Fruit fly (Drosophila melanogaster) whole organism, embryonic: ENCODE results near the gene CIA30.

Experiments
- CG17328 ChIP-seq: fragments of 200-800 bp; sonication (Bioruptor generic); IDR thresholded peaks from 2 replicates; pipeline ENCODE4 v1.3.6; 2022; ENCODE audit warnings: missing biosample characterization, missing genetic modification characterization
- CG4707 ChIP-seq: fragments of 200-800 bp; sonication (Bioruptor generic); optimal IDR thresholded peaks from 2 replicates; lab custom pipeline; 2018; ENCODE audit warnings: missing biosample characterization, mild to moderate bottlenecking, missing genetic modification characterization, moderate library complexity
- CG7745 ChIP-seq: fragments of 200-800 bp; sonication (Bioruptor generic); optimal IDR thresholded peaks from 2 replicates; lab custom pipeline; 2018; ENCODE audit warnings: missing biosample characterization, mild to moderate bottlenecking, missing genetic modification characterization, moderate library complexity
- Eip74EF ChIP-seq, 2 experiments: fragments of 200-800 bp in 1 of 2; fragments of >200 bp in 1 of 2; sonication (Bioruptor generic) in 1 of 2; optimal IDR thresholded peaks; 2 replicates each; lab custom pipeline; 2017 to 2019; ENCODE audit warnings: missing biosample characterization in 2 of 2, missing genetic modification characterization in 2 of 2, mild to moderate bottlenecking in 1 of 2, moderate library complexity in 1 of 2
- GATAe ChIP-seq: fragments of 200-800 bp; sonication (Bioruptor generic); conservative IDR thresholded peaks from 2 replicates; pipeline ENCODE4 v1.3.6; 2022; ENCODE audit warnings: missing biosample characterization, missing genetic modification characterization
- Jarid2 ChIP-seq: fragments of 200-800 bp; sonication (Bioruptor generic); optimal IDR thresholded peaks from 3 replicates; lab custom pipeline; 2017; ENCODE audit warnings: mild to moderate bottlenecking, missing biosample characterization, missing genetic modification reagents, missing genetic modification characterization
- ase ChIP-seq: fragments of 200-800 bp; sonication (Bioruptor generic); IDR thresholded peaks from 3 replicates; pipeline ENCODE4 v1.3.6; 2022; ENCODE audit warnings: missing biosample characterization, missing genetic modification characterization
- gfzf ChIP-seq: fragments of 200-800 bp; sonication (Bioruptor generic); optimal IDR thresholded peaks from 2 replicates; lab custom pipeline; 2016; ENCODE audit warnings: missing biosample characterization, mild to moderate bottlenecking, missing genetic modification characterization, moderate library complexity

dm6 chr3R:29716043-29716781, 20.6 kb upstream of the CIA30 start:
- no peak for TF ChIP-seq CG17328 (GFP tag; lab: Robert Waterston, UW)
- TF ChIP-seq gfzf (GFP tag; lab: Kevin White, UChicago), result no peak
- TF ChIP-seq CG7745, result no peak
- no peak for TF ChIP-seq GATAe (GFP tag; lab: Robert Waterston, UW)
- no peak for TF ChIP-seq CG4707 (GFP tag; lab: Kevin White, UChicago)
- TF ChIP-seq Eip74EF (GFP tag; optimal IDR thresholded peaks at IDR 0.05; lab: Kevin White, UChicago), result no peak
- no peak for TF ChIP-seq Jarid2 (GFP tag; lab: Kevin White, UChicago)
- no peak for TF ChIP-seq ase (GFP tag; lab: Robert Waterston, UW)
